Worm (Caenorhabditis elegans) whole organism, mixed stage, embryonic: ENCODE results near the gene bgnt-1.3.

Experiments
- M03D4.4 ChIP-seq: sonication (generic microtip); optimal IDR thresholded peaks from 2 replicates; lab custom pipeline; 2017; ENCODE audit warnings: mild to moderate bottlenecking, missing genetic modification characterization, missing compliant biosample characterization
- bed-3 ChIP-seq: fragments of 200-800 bp; sonication (Bioruptor generic); optimal IDR thresholded peaks from 3 replicates; lab custom pipeline; 2018; ENCODE audit warnings: mild to moderate bottlenecking, missing genetic modification characterization, moderate library complexity, missing compliant biosample characterization
- blmp-1 ChIP-seq: fragments of 150-350 bp; optimal IDR thresholded peaks from 2 replicates; lab custom pipeline; 2014; ENCODE audit warnings: missing biosample characterization, missing genetic modification characterization
- ceh-39 ChIP-seq: fragments of 150-350 bp; optimal IDR thresholded peaks from 2 replicates; lab custom pipeline; 2014; ENCODE audit warnings: missing biosample characterization, missing genetic modification characterization
- ceh-43 ChIP-seq: fragments of 200-800 bp; sonication (Bioruptor generic); optimal IDR thresholded peaks from 2 replicates; lab custom pipeline; 2018; ENCODE audit warnings: mild to moderate bottlenecking, missing genetic modification characterization, moderate library complexity, missing compliant biosample characterization
- ceh-83 ChIP-seq: fragments of 200-800 bp; sonication (Bioruptor generic); optimal IDR thresholded peaks from 2 replicates; lab custom pipeline; 2018; ENCODE audit warnings: mild to moderate bottlenecking, missing genetic modification characterization, missing compliant biosample characterization
- ces-1 ChIP-seq: fragments of 150-350 bp; optimal IDR thresholded peaks from 2 replicates; lab custom pipeline; 2014; ENCODE audit warnings: missing biosample characterization, missing genetic modification reagents, missing genetic modification characterization
- cnd-1 ChIP-seq: fragments of 200-800 bp; sonication (Bioruptor generic); optimal IDR thresholded peaks from 2 replicates; lab custom pipeline; 2018; ENCODE audit warnings: mild to moderate bottlenecking, missing genetic modification characterization, missing compliant biosample characterization
- drap-1 ChIP-seq: fragments of 200-800 bp; sonication (Bioruptor generic); optimal IDR thresholded peaks from 3 replicates; lab custom pipeline; 2018; ENCODE audit warnings: mild to moderate bottlenecking, missing genetic modification characterization, missing compliant biosample characterization
- elt-1 ChIP-seq: sonication (generic microtip); optimal IDR thresholded peaks from 2 replicates; lab custom pipeline; 2017; ENCODE audit warnings: missing genetic modification characterization, mild to moderate bottlenecking, missing compliant biosample characterization, antibody characterized with exemption, moderate library complexity, borderline replicate concordance; ENCODE audit not compliant: insufficient read depth
- elt-3 ChIP-seq: fragments of 150-350 bp; optimal IDR thresholded peaks from 2 replicates; lab custom pipeline; 2014; ENCODE audit warnings: missing biosample characterization, missing genetic modification characterization
- flh-1 ChIP-seq: fragments of 200-800 bp; sonication (Bioruptor generic); optimal IDR thresholded peaks from 2 replicates; lab custom pipeline; 2018; ENCODE audit warnings: mild to moderate bottlenecking, missing genetic modification characterization, moderate library complexity, missing compliant biosample characterization
- lin-13 ChIP-seq: fragments of 150-350 bp; optimal IDR thresholded peaks from 2 replicates; lab custom pipeline; 2014; ENCODE audit warnings: missing biosample characterization, missing genetic modification characterization
- lin-32 ChIP-seq: fragments of 200-800 bp; sonication (Bioruptor generic); optimal IDR thresholded peaks from 2 replicates; lab custom pipeline; 2018; ENCODE audit warnings: mild to moderate bottlenecking, missing genetic modification characterization, missing compliant biosample characterization
- lsy-2 ChIP-seq: fragments of 150-350 bp; optimal IDR thresholded peaks from 2 replicates; lab custom pipeline; 2014; ENCODE audit warnings: missing biosample characterization, missing genetic modification characterization
- mls-2 ChIP-seq: sonication (generic microtip); optimal IDR thresholded peaks from 2 replicates; lab custom pipeline; 2016; ENCODE audit warnings: mild to moderate bottlenecking, missing genetic modification characterization, moderate library complexity, missing compliant biosample characterization
- nhr-12 ChIP-seq: fragments of 150-350 bp; optimal IDR thresholded peaks from 2 replicates; lab custom pipeline; 2014; ENCODE audit warnings: missing biosample characterization, missing genetic modification characterization
- nhr-2 ChIP-seq: fragments of 150-350 bp; optimal IDR thresholded peaks from 2 replicates; lab custom pipeline; 2014; ENCODE audit warnings: missing biosample characterization, missing genetic modification characterization
- nhr-237 ChIP-seq: fragments of 150-350 bp; optimal IDR thresholded peaks from 2 replicates; lab custom pipeline; 2014; ENCODE audit warnings: missing biosample characterization, missing genetic modification characterization
- nhr-28 ChIP-seq: fragments of 150-350 bp; optimal IDR thresholded peaks from 2 replicates; lab custom pipeline; 2014; ENCODE audit warnings: missing biosample characterization, missing genetic modification characterization
- nhr-76 ChIP-seq: sonication (generic microtip); optimal IDR thresholded peaks from 2 replicates; lab custom pipeline; 2017; ENCODE audit warnings: missing biosample characterization, missing genetic modification characterization
- pha-4 ChIP-seq: fragments of 150-350 bp; optimal IDR thresholded peaks from 2 replicates; lab custom pipeline; 2018; ENCODE audit warnings: missing biosample characterization, missing genetic modification reagents, missing genetic modification characterization
- sem-2 ChIP-seq: fragments of 200-800 bp; sonication (Bioruptor generic); optimal IDR thresholded peaks from 2 replicates; lab custom pipeline; 2018; ENCODE audit warnings: mild to moderate bottlenecking, missing genetic modification characterization, missing compliant biosample characterization
- snpc-4 ChIP-seq: fragments of 150-350 bp; optimal IDR thresholded peaks from 2 replicates; lab custom pipeline; 2014; ENCODE audit warnings: missing biosample characterization, missing genetic modification characterization
- tbx-8 ChIP-seq: fragments of 200-800 bp; sonication (Bioruptor generic); optimal IDR thresholded peaks from 2 replicates; lab custom pipeline; 2018; ENCODE audit warnings: mild to moderate bottlenecking, missing genetic modification characterization, moderate library complexity, missing compliant biosample characterization
- unc-120 ChIP-seq: sonication (generic microtip); optimal IDR thresholded peaks from 2 replicates; lab custom pipeline; 2017; ENCODE audit warnings: missing genetic modification characterization, missing compliant biosample characterization; ENCODE audit not compliant: poor library complexity, severe bottlenecking
- unc-39 ChIP-seq: fragments of 150-350 bp; optimal IDR thresholded peaks from 2 replicates; lab custom pipeline; 2014; ENCODE audit warnings: missing biosample characterization, missing genetic modification characterization
- unc-62 ChIP-seq: fragments of 150-350 bp; optimal IDR thresholded peaks from 2 replicates; lab custom pipeline; 2014; ENCODE audit warnings: missing biosample characterization, missing genetic modification reagents, missing genetic modification characterization
- zip-8 ChIP-seq: fragments of 150-350 bp; optimal IDR thresholded peaks from 2 replicates; lab custom pipeline; 2014; ENCODE audit warnings: missing biosample characterization, missing genetic modification characterization
- ztf-11 ChIP-seq: fragments of 150-350 bp; optimal IDR thresholded peaks from 2 replicates; lab custom pipeline; 2014; ENCODE audit warnings: missing biosample characterization, missing genetic modification characterization

The bgnt-1.3 gene

ce11 chrV:16256395-16256794, at the start of gene bgnt-1.3:
Gene bgnt-1.3 (minus strand): TSS chrV:16256495.
- no peak for TF ChIP-seq pha-4 (tag; lab: Kevin White, UChicago)
- no peak for TF ChIP-seq flh-1
- TF ChIP-seq, all 35 proteins: peak for 0

ce11 chrV:16302439-16302838, 46.1 kb upstream of the bgnt-1.3 start, which contains the start of the genes C31A11.13 and oac-6:
Gene C31A11.13 (minus strand): TSS chrV:16302551.
Gene oac-6 (plus strand): TSS chrV:16302717.
- TF ChIP-seq unc-62 (GFP tag; lab: Kevin White, UChicago): no peak
- TF ChIP-seq elt-3 (tag; lab: Kevin White, UChicago): no peak
- TF ChIP-seq bed-3 (GFP tag; lab: Kevin White, UChicago): no peak
- no peak for TF ChIP-seq ztf-11 (tag; lab: Kevin White, UChicago)
- TF ChIP-seq elt-1 (tag; lab: Kevin White, UChicago): no peak
- TF ChIP-seq M03D4.4 (tag; lab: Kevin White, UChicago): no peak
- TF ChIP-seq ceh-83: no peak
- TF ChIP-seq pha-4 (tag; lab: Kevin White, UChicago): no peak
- no peak for TF ChIP-seq unc-39 (tag; lab: Kevin White, UChicago)
- no peak for TF ChIP-seq tbx-8 (GFP tag; lab: Kevin White, UChicago)
- no peak for TF ChIP-seq blmp-1
- TF ChIP-seq cnd-1 (tag; lab: Kevin White, UChicago): no peak
- no peak for TF ChIP-seq sem-2 (GFP tag; lab: Kevin White, UChicago)
- no peak for TF ChIP-seq lin-32 (GFP tag; lab: Kevin White, UChicago)
- TF ChIP-seq nhr-237 (tag; lab: Kevin White, UChicago): no peak
- TF ChIP-seq nhr-2 (tag; lab: Kevin White, UChicago): no peak
- TF ChIP-seq nhr-76 (tag; lab: Kevin White, UChicago): no peak
- TF ChIP-seq lin-13 (tag; lab: Kevin White, UChicago): no peak
- no peak for TF ChIP-seq ceh-43 (GFP tag; lab: Kevin White, UChicago)
- no peak for TF ChIP-seq mls-2

DNA sequence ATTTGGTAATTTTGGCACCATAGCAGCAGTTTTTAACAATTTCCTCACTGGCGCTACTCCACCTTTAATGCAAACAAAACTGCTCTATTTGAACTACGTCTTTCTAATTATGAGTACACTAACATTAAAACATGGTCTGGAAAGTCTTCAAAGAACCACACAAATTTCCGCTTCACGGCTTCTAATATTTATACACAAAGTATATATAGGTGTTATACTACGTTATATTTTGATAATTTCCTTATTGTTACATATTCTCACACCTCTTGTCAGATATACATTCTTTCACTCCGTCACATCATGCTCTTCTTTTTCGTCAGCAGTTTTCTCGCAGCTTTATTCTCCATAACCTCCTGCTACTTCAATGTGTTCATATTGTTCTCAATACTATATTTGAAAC, 44.0 kb upstream of the bgnt-1.3 start, which contains the start of gene srbc-82:
TSS of gene srbc-82 (plus strand) at position 301 of the 400 bp plus-strand sequence.
- no peak for TF ChIP-seq unc-120

DNA sequence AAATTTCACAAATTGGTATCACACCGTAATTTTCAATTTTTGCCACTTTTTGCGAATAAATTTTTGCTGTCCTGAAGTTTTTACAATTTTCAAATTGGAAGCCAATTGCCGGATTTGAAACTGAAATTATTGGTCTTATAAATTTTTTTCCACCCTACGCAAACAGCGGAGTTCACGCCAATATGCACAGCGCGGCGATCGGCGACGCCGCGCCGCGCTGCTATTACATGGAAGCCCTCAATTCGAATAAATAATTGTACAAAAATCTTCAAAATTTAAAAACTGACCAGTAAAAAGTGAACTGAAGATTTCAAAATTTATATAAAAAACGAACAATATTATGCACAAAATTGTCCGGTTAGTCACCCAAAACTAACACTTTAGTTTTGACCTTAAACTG, 43.5 kb upstream of the bgnt-1.3 start:
- TF ChIP-seq nhr-28 (tag; lab: Kevin White, UChicago) (no peak), nhr-76 (tag; lab: Kevin White, UChicago) (no peak), snpc-4 (no peak), drap-1 (GFP tag; lab: Kevin White, UChicago) (no peak), flh-1 (no peak), elt-3 (tag; lab: Kevin White, UChicago) (no peak), ztf-11 (tag; lab: Kevin White, UChicago) (no peak), lin-32 (GFP tag; lab: Kevin White, UChicago) (no peak), lin-13 (tag; lab: Kevin White, UChicago) (no peak), mls-2 (no peak), lsy-2 (no peak), tbx-8 (GFP tag; lab: Kevin White, UChicago) (no peak), ceh-39 (tag; lab: Kevin White, UChicago) (no peak), sem-2 (GFP tag; lab: Kevin White, UChicago) (no peak), bed-3 (GFP tag; lab: Kevin White, UChicago) (no peak)

DNA sequence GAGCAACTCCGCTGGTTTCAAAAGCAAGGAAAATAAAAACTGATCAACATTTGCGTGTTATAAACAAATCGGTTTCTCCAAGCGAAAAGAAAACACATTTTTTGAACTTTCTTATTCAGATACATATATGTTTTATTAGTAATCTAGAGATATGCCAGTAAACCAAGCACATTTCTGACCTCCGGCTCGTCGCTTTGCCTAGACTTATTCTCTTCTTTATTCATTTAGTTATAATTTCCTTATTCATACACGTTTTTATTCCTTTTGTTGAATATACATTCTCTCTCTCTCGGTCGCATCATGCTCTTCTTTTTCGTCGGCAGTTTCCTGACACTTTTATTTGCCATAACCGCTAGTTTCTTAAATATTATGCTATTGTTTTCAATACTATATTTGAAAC, 42.4 kb upstream of the bgnt-1.3 start, which contains the start of gene srbc-84:
TSS of gene srbc-84 (plus strand) at position 301 of the 400 bp plus-strand sequence.
- TF ChIP-seq tbx-8 (GFP tag; lab: Kevin White, UChicago): no peak
- TF ChIP-seq blmp-1: no peak
- no peak for TF ChIP-seq unc-120
- TF ChIP-seq nhr-12 (tag; lab: Kevin White, UChicago): no peak
- TF ChIP-seq lin-13 (tag; lab: Kevin White, UChicago): no peak
- no peak for TF ChIP-seq nhr-28 (tag; lab: Kevin White, UChicago)
- TF ChIP-seq unc-62 (GFP tag; lab: Kevin White, UChicago): no peak
- TF ChIP-seq zip-8 (tag; lab: Kevin White, UChicago): no peak

DNA sequence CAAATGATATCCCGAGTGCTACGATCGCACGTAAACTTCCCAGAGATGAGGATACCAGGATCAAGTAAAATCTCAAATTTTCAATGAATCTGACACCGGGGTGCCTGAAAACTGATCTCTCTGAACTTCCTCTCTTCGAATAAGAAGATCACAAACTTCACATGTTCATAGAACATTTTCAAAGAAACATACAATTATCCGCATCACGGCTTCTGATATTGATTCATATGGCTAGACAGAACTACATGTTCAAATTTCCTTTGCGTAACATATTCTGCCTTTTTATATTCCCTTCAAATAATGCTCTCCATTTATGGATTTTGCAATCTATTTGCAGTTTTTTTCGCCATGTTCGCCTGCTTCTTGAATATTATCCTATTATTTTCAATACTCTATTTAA, 40.8 kb upstream of the bgnt-1.3 start, which contains the start of gene srbc-83:
TSS of gene srbc-83 (plus strand) at position 301 of the 400 bp plus-strand sequence.
- TF ChIP-seq nhr-2 (tag; lab: Kevin White, UChicago): no peak
- TF ChIP-seq ces-1 (GFP tag; lab: Kevin White, UChicago): no peak
- no peak for TF ChIP-seq ceh-83
- no peak for TF ChIP-seq elt-1 (tag; lab: Kevin White, UChicago)
- no peak for TF ChIP-seq unc-62 (GFP tag; lab: Kevin White, UChicago)
- no peak for TF ChIP-seq cnd-1 (tag; lab: Kevin White, UChicago)
- no peak for TF ChIP-seq tbx-8 (GFP tag; lab: Kevin White, UChicago)
- no peak for TF ChIP-seq nhr-28 (tag; lab: Kevin White, UChicago)
- TF ChIP-seq lsy-2: no peak
- TF ChIP-seq sem-2 (GFP tag; lab: Kevin White, UChicago): no peak
- TF ChIP-seq elt-3 (tag; lab: Kevin White, UChicago): no peak
- no peak for TF ChIP-seq nhr-237 (tag; lab: Kevin White, UChicago)
- TF ChIP-seq M03D4.4 (tag; lab: Kevin White, UChicago): no peak
- TF ChIP-seq ceh-39 (tag; lab: Kevin White, UChicago): no peak
